Worm (Caenorhabditis elegans) whole organism, late embryonic: Measurements from ENCODE around the gene ctl-2.
"Not testable (repeated sequence)": the region's sequence is repeated elsewhere in the genome, so short reads cannot be mapped to it uniquely, and the experiment has no call there.

Source experiments
- C08G9.2 ChIP-seq: sonication (generic microtip); optimal IDR thresholded peaks from 2 replicates; lab custom pipeline; 2016; ENCODE audit warnings: mild to moderate bottlenecking, missing genetic modification characterization, moderate library complexity, missing compliant biosample characterization
- C38D4.7 ChIP-seq: fragments of 200-800 bp; sonication (Bioruptor generic); optimal IDR thresholded peaks from 2 replicates; lab custom pipeline; 2018; ENCODE audit warnings: mild to moderate bottlenecking, missing genetic modification characterization, moderate library complexity, missing compliant biosample characterization
- F13H6.1 ChIP-seq: sonication (generic microtip); optimal IDR thresholded peaks from 2 replicates; lab custom pipeline; 2016; ENCODE audit warnings: missing genetic modification characterization, missing compliant biosample characterization
- K09A11.1 ChIP-seq: sonication (generic microtip); optimal IDR thresholded peaks from 2 replicates; lab custom pipeline; 2017; ENCODE audit warnings: antibody characterized with exemption, mild to moderate bottlenecking, missing genetic modification characterization, missing compliant biosample characterization; ENCODE audit not compliant: insufficient read depth
- T23F11.4 ChIP-seq: fragments of 200-800 bp; sonication (Bioruptor generic); optimal IDR thresholded peaks from 2 replicates; lab custom pipeline; 2018; ENCODE audit warnings: mild to moderate bottlenecking, missing genetic modification characterization, missing compliant biosample characterization
- ahr-1 ChIP-seq: sonication (generic microtip); optimal IDR thresholded peaks from 2 replicates; lab custom pipeline; 2016; ENCODE audit warnings: missing genetic modification characterization, missing compliant biosample characterization
- ama-1 ChIP-seq: fragments of 150-350 bp; optimal IDR thresholded peaks from 2 replicates; lab custom pipeline; 2014
- ceh-18 ChIP-seq: sonication (generic microtip); optimal IDR thresholded peaks from 2 replicates; lab custom pipeline; 2016; ENCODE audit warnings: missing genetic modification characterization, missing compliant biosample characterization
- ceh-34 ChIP-seq: sonication (generic microtip); optimal IDR thresholded peaks from 2 replicates; lab custom pipeline; 2016; ENCODE audit warnings: mild to moderate bottlenecking, missing genetic modification characterization, missing compliant biosample characterization
- ceh-45 ChIP-seq: fragments of 200-800 bp; sonication (Bioruptor generic); IDR thresholded peaks from 2 replicates; pipeline ENCODE4 v1.3.6; 2022; ENCODE audit warnings: missing genetic modification reagents, missing genetic modification characterization, missing compliant biosample characterization
- ceh-48 ChIP-seq: sonication (generic microtip); optimal IDR thresholded peaks from 2 replicates; lab custom pipeline; 2016; ENCODE audit warnings: missing genetic modification characterization, inconsistent platforms, missing compliant biosample characterization
- che-1 ChIP-seq: sonication (generic microtip); optimal IDR thresholded peaks from 2 replicates; lab custom pipeline; 2016; ENCODE audit warnings: mild to moderate bottlenecking, missing genetic modification characterization, missing compliant biosample characterization
- dve-1 ChIP-seq: sonication (generic microtip); optimal IDR thresholded peaks from 2 replicates; lab custom pipeline; 2017; ENCODE audit warnings: antibody characterized with exemption, mild to moderate bottlenecking, missing genetic modification characterization, missing compliant biosample characterization
- elt-2 ChIP-seq: sonication (generic microtip); optimal IDR thresholded peaks from 2 replicates; lab custom pipeline; 2016; ENCODE audit warnings: missing genetic modification reagents, missing genetic modification characterization, missing compliant biosample characterization
- elt-4 ChIP-seq: sonication (generic microtip); optimal IDR thresholded peaks from 2 replicates; lab custom pipeline; 2016; ENCODE audit warnings: missing genetic modification characterization, missing compliant biosample characterization
- ets-4 ChIP-seq: sonication (generic microtip); optimal IDR thresholded peaks from 2 replicates; lab custom pipeline; 2016; ENCODE audit warnings: missing genetic modification characterization, missing compliant biosample characterization
- eyg-1 ChIP-seq: sonication (generic microtip); optimal IDR thresholded peaks from 2 replicates; lab custom pipeline; 2016; ENCODE audit warnings: missing genotype, missing genetic modification characterization, missing compliant biosample characterization
- fax-1 ChIP-seq: sonication (generic microtip); optimal IDR thresholded peaks from 2 replicates; lab custom pipeline; 2016; ENCODE audit warnings: missing genotype, missing genetic modification characterization, missing compliant biosample characterization
- fkh-10 ChIP-seq: fragments of 150-350 bp; optimal IDR thresholded peaks from 2 replicates; lab custom pipeline; 2014; ENCODE audit warnings: missing biosample characterization, missing genetic modification reagents, missing genetic modification characterization
- fkh-6 ChIP-seq: sonication (generic microtip); optimal IDR thresholded peaks from 2 replicates; lab custom pipeline; 2016; ENCODE audit warnings: missing genetic modification characterization, missing compliant biosample characterization
- hlh-13 ChIP-seq: fragments of 200-800 bp; sonication (Bioruptor generic); optimal IDR thresholded peaks from 2 replicates; lab custom pipeline; 2018; ENCODE audit warnings: mild to moderate bottlenecking, missing genetic modification characterization, missing compliant biosample characterization
- hlh-15 ChIP-seq: sonication (generic microtip); optimal IDR thresholded peaks from 2 replicates; lab custom pipeline; 2016; ENCODE audit warnings: missing genetic modification characterization, missing compliant biosample characterization
- hlh-30 ChIP-seq: sonication (generic microtip); optimal IDR thresholded peaks from 2 replicates; lab custom pipeline; 2017; ENCODE audit warnings: antibody characterized with exemption, missing genetic modification characterization, missing compliant biosample characterization; ENCODE audit not compliant: insufficient read depth
- hlh-6 ChIP-seq: sonication (generic microtip); optimal IDR thresholded peaks from 2 replicates; lab custom pipeline; 2016; ENCODE audit warnings: missing genotype, missing genetic modification characterization, missing compliant biosample characterization
- lin-11 ChIP-seq: fragments of 200-800 bp; sonication (Bioruptor generic); optimal IDR thresholded peaks from 2 replicates; lab custom pipeline; 2018; ENCODE audit warnings: mild to moderate bottlenecking, missing genetic modification characterization, missing compliant biosample characterization
- madf-2 ChIP-seq: sonication (generic microtip); optimal IDR thresholded peaks from 2 replicates; lab custom pipeline; 2017; ENCODE audit warnings: missing genetic modification characterization, missing compliant biosample characterization
- mec-3 ChIP-seq: sonication (generic microtip); optimal IDR thresholded peaks from 2 replicates; lab custom pipeline; 2016; ENCODE audit warnings: borderline replicate concordance, missing genetic modification characterization, missing compliant biosample characterization
- nhr-11 ChIP-seq: fragments of 150-350 bp; optimal IDR thresholded peaks from 2 replicates; lab custom pipeline; 2014; ENCODE audit warnings: missing biosample characterization, missing genetic modification characterization
- nhr-232 ChIP-seq: sonication (generic microtip); optimal IDR thresholded peaks from 2 replicates; lab custom pipeline; 2016; ENCODE audit warnings: missing genetic modification characterization, missing compliant biosample characterization
- npax-4 ChIP-seq: sonication (generic microtip); optimal IDR thresholded peaks from 2 replicates; lab custom pipeline; 2016; ENCODE audit warnings: missing genetic modification characterization, missing compliant biosample characterization
- odd-2 ChIP-seq: sonication (generic microtip); optimal IDR thresholded peaks from 2 replicates; lab custom pipeline; 2017; ENCODE audit warnings: antibody characterized with exemption, mild to moderate bottlenecking, missing genetic modification characterization, missing compliant biosample characterization
- pag-3 ChIP-seq: sonication (generic microtip); optimal IDR thresholded peaks from 2 replicates; lab custom pipeline; 2016; ENCODE audit warnings: missing compliant biosample characterization, missing genetic modification characterization, borderline replicate concordance
- pat-9 ChIP-seq: fragments of 200-800 bp; sonication (Bioruptor generic); optimal IDR thresholded peaks from 2 replicates; lab custom pipeline; 2018; ENCODE audit warnings: mild to moderate bottlenecking, missing genetic modification characterization, moderate library complexity, missing compliant biosample characterization
- pax-1 ChIP-seq: fragments of 150-350 bp; optimal IDR thresholded peaks from 2 replicates; lab custom pipeline; 2014; ENCODE audit warnings: missing biosample characterization, missing genetic modification characterization
- pha-2 ChIP-seq: sonication (generic microtip); optimal IDR thresholded peaks from 2 replicates; lab custom pipeline; 2017; ENCODE audit warnings: mild to moderate bottlenecking, missing genetic modification characterization, missing compliant biosample characterization
- rnt-1 ChIP-seq: sonication (generic microtip); optimal IDR thresholded peaks from 2 replicates; lab custom pipeline; 2016; ENCODE audit warnings: missing genetic modification characterization, missing compliant biosample characterization
- sdc-2 ChIP-seq: sonication (generic microtip); optimal IDR thresholded peaks from 2 replicates; lab custom pipeline; 2016; ENCODE audit warnings: missing genotype, missing genetic modification characterization, missing compliant biosample characterization
- sox-4 ChIP-seq: sonication (generic microtip); optimal IDR thresholded peaks from 2 replicates; lab custom pipeline; 2017; ENCODE audit warnings: mild to moderate bottlenecking, missing genetic modification characterization, inconsistent platforms, missing compliant biosample characterization
- syd-9 ChIP-seq: sonication (generic microtip); optimal IDR thresholded peaks from 2 replicates; lab custom pipeline; 2016; ENCODE audit warnings: mild to moderate bottlenecking, missing genetic modification characterization, moderate library complexity, missing compliant biosample characterization
- tbx-2 ChIP-seq: sonication (generic microtip); optimal IDR thresholded peaks from 2 replicates; lab custom pipeline; 2016; ENCODE audit warnings: missing genetic modification characterization, missing compliant biosample characterization
- ttx-3 ChIP-seq: sonication (generic microtip); optimal IDR thresholded peaks from 2 replicates; lab custom pipeline; 2016; ENCODE audit warnings: missing genetic modification reagents, missing genetic modification characterization, missing compliant biosample characterization
- unc-3 ChIP-seq, 2 experiments: fragments of 200-800 bp in 1 of 2; sonication (Bioruptor generic) in 1 of 2; sonication (generic microtip) in 1 of 2; conservative IDR thresholded peaks in 1 of 2; optimal IDR thresholded peaks in 1 of 2; 2 replicates each; pipeline versions ENCODE4 v1.3.6 to Lab custom; 2016 to 2022; ENCODE audit warnings: missing compliant biosample characterization in 2 of 2, missing genetic modification characterization in 2 of 2, missing genetic modification reagents in 1 of 2
- unc-42 ChIP-seq: sonication (generic microtip); optimal IDR thresholded peaks from 2 replicates; lab custom pipeline; 2016; ENCODE audit warnings: missing genotype, missing genetic modification characterization, missing compliant biosample characterization
- unc-55 ChIP-seq: sonication (generic microtip); optimal IDR thresholded peaks from 2 replicates; lab custom pipeline; 2017; ENCODE audit warnings: missing biosample characterization, missing genetic modification reagents, missing genetic modification characterization
- zip-5 ChIP-seq: sonication (generic microtip); optimal IDR thresholded peaks from 2 replicates; lab custom pipeline; 2016; ENCODE audit warnings: missing genetic modification characterization, missing compliant biosample characterization
- ztf-16 ChIP-seq: sonication (generic microtip); optimal IDR thresholded peaks from 2 replicates; lab custom pipeline; 2017; ENCODE audit warnings: missing genetic modification characterization, missing compliant biosample characterization

The ctl-2 gene

ce11 chrII:14301927-14302326, at the start of gene ctl-2:
TSS of gene ctl-2 (minus strand) at chrII:14302027.
- TF ChIP-seq madf-2; hlh-30 (tag; lab: Kevin White, UChicago); ztf-16 (tag; lab: Kevin White, UChicago): not testable (repeated sequence)
- TF ChIP-seq, all 69 proteins: peak for 0; not testable (repeated sequence) for 69

- TF ChIP-seq eyg-1 (tag; lab: Kevin White, UChicago) (no peak), T23F11.4 (no peak), hlh-6 (tag; lab: Kevin White, UChicago) (no peak), elt-2 (tag; lab: Kevin White, UChicago) (no peak), che-1 (tag; lab: Kevin White, UChicago) (no peak), K09A11.1 (tag; lab: Kevin White, UChicago) (no peak), rnt-1 (tag; lab: Kevin White, UChicago) (no peak), ahr-1 (no peak)
Observed at ce11 chrII:14351352-14351751, 49.5 kb upstream of the ctl-2 start.

ce11 chrII:14350768-14351167, 48.9 kb upstream of the ctl-2 start:
- TF ChIP-seq hlh-13 (GFP tag; lab: Kevin White, UChicago) (no peak), F13H6.1 (no peak), nhr-232 (tag; lab: Kevin White, UChicago) (no peak), fax-1 (no peak), pax-1 (tag; lab: Kevin White, UChicago) (no peak), mec-3 (tag; lab: Kevin White, UChicago) (no peak), fkh-10 (no peak), ama-1 (lab: Kevin White, UChicago) (no peak), che-1 (tag; lab: Kevin White, UChicago) (no peak), C38D4.7 (GFP tag; lab: Kevin White, UChicago) (no peak), T23F11.4 (no peak), unc-55 (GFP tag; lab: Kevin White, UChicago) (no peak)

- TF ChIP-seq ztf-16 (tag; lab: Kevin White, UChicago) (no peak), sox-4 (tag; lab: Kevin White, UChicago) (peak; percentile 32), nhr-11 (tag; lab: Kevin White, UChicago) (no peak), pat-9 (no peak), ets-4 (tag; lab: Kevin White, UChicago) (peak; percentile 19), zip-5 (tag; lab: Kevin White, UChicago) (no peak), tbx-2 (tag; lab: Kevin White, UChicago) (peak; percentile 55), elt-2 (tag; lab: Kevin White, UChicago) (peak; percentile 49), ceh-18 (tag; lab: Kevin White, UChicago) (peak; percentile 47), pha-2 (tag; lab: Kevin White, UChicago) (no peak), che-1 (tag; lab: Kevin White, UChicago) (no peak), rnt-1 (tag; lab: Kevin White, UChicago) (no peak), pag-3 (tag; lab: Kevin White, UChicago) (no peak), C08G9.2 (tag; lab: Kevin White, UChicago) (no peak), ceh-34 (tag; lab: Kevin White, UChicago) (no peak), sdc-2 (no peak), ama-1 (lab: Kevin White, UChicago) (no peak), npax-4 (tag; lab: Kevin White, UChicago) (no peak), dve-1 (tag; lab: Kevin White, UChicago) (peak; percentile 11), unc-3 (GFP tag; conservative IDR thresholded peaks at IDR 0.05; lab: Robert Waterston, UW) (no peak; the same call in 1 of the 2 replicates), unc-3 (tag; optimal IDR thresholded peaks at IDR 0.05; lab: Kevin White, UChicago) (no peak), ttx-3 (peak; percentile 8), odd-2 (tag; lab: Kevin White, UChicago) (no peak), fkh-6 (tag; lab: Kevin White, UChicago) (no peak), lin-11 (tag; lab: Kevin White, UChicago) (no peak), fkh-10 (no peak), ceh-48 (tag; lab: Kevin White, UChicago) (peak; percentile 60), hlh-15 (tag; lab: Kevin White, UChicago) (no peak), elt-4 (tag; lab: Kevin White, UChicago) (no peak), F13H6.1 (no peak), unc-42 (tag; lab: Kevin White, UChicago) (peak; percentile 78), ceh-45 (GFP tag; lab: Robert Waterston, UW) (no peak), syd-9 (tag; lab: Kevin White, UChicago) (no peak)
Observed at ce11 chrII:14349356-14349923, 47.6 kb upstream of the ctl-2 start, which contains the start of the genes Y54G11A.17, lin-7 and elof-1. TSS of gene Y54G11A.17 (minus strand) at chrII:14349406. TSS of gene lin-7 (minus strand) at chrII:14349406. TSS of gene elof-1 (plus strand) at chrII:14349738.
